Worm (Caenorhabditis elegans) whole organism, L4 larva: ENCODE measurements around the gene let-716.

Source experiments
- D1046.2 ChIP-seq: fragments of 200-800 bp; sonication (Bioruptor generic); IDR thresholded peaks from 2 replicates; pipeline ENCODE4 v1.3.6; 2022; ENCODE audit warnings: missing genetic modification characterization, missing compliant biosample characterization
- F10B5.3 ChIP-seq: sonication (generic microtip); optimal IDR thresholded peaks from 2 replicates; lab custom pipeline; 2016; ENCODE audit warnings: mild to moderate bottlenecking, missing genetic modification characterization, missing compliant biosample characterization
- F44E2.7 ChIP-seq: fragments of 200-800 bp; sonication (Bioruptor generic); IDR thresholded peaks from 2 replicates; pipeline ENCODE4 v2.1.2; 2022; ENCODE audit warnings: missing genetic modification characterization, missing compliant biosample characterization
- T20F7.1 ChIP-seq: fragments of 200-800 bp; sonication (Bioruptor generic); optimal IDR thresholded peaks from 2 replicates; lab custom pipeline; 2018; ENCODE audit warnings: mild to moderate bottlenecking, missing genetic modification characterization, missing compliant biosample characterization
- T26A8.4 ChIP-seq: fragments of 200-800 bp; sonication (Bioruptor generic); IDR thresholded peaks from 2 replicates; pipeline ENCODE4 v1.3.6; 2022; ENCODE audit warnings: missing genetic modification characterization, missing compliant biosample characterization
- Y48G9A.11 ChIP-seq: fragments of 200-800 bp; sonication (Bioruptor generic); IDR thresholded peaks from 2 replicates; pipeline ENCODE4 v1.3.6; 2022; ENCODE audit warnings: missing genetic modification reagents, missing genetic modification characterization, missing compliant biosample characterization
- ZK337.2 ChIP-seq: fragments of 200-800 bp; sonication (Bioruptor generic); IDR thresholded peaks from 2 replicates; pipeline ENCODE4 v1.3.6; 2022; ENCODE audit warnings: missing genetic modification reagents, missing genetic modification characterization, missing compliant biosample characterization
- aha-1 ChIP-seq: fragments of 150-350 bp; peaks from one replicate; lab custom pipeline; 2014; ENCODE audit warnings: missing biosample characterization, missing genetic modification characterization
- ceh-32 ChIP-seq: sonication (generic microtip); optimal IDR thresholded peaks from 2 replicates; lab custom pipeline; 2016; ENCODE audit warnings: mild to moderate bottlenecking, missing genetic modification characterization, missing compliant biosample characterization; ENCODE audit not compliant: poor library complexity
- ceh-44 ChIP-seq: fragments of 200-800 bp; sonication (Bioruptor generic); IDR thresholded peaks from 2 replicates; pipeline ENCODE4 v1.3.6; 2022; ENCODE audit warnings: missing genetic modification reagents, missing genetic modification characterization, missing compliant biosample characterization
- ceh-62 ChIP-seq: sonication (generic microtip); optimal IDR thresholded peaks from 2 replicates; lab custom pipeline; 2017; ENCODE audit warnings: missing biosample characterization, missing genetic modification characterization
- ctbp-1 ChIP-seq: fragments of 200-800 bp; sonication (Bioruptor generic); IDR thresholded peaks from 2 replicates; pipeline ENCODE4 v1.3.6; 2022; ENCODE audit warnings: missing genetic modification reagents, missing genetic modification characterization, missing compliant biosample characterization
- daf-16 ChIP-seq, 3 experiments: sonication (generic microtip); optimal IDR thresholded peaks; 2 replicates each; lab custom pipeline; 2016 to 2017; ENCODE audit warnings: missing genetic modification characterization in 3 of 3, missing genetic modification reagents in 3 of 3, mild to moderate bottlenecking in 2 of 3, missing compliant biosample characterization in 2 of 3, missing biosample characterization in 1 of 3, moderate library complexity in 1 of 3
- dmd-8 ChIP-seq: fragments of 200-800 bp; sonication (Bioruptor generic); IDR thresholded peaks from 2 replicates; pipeline ENCODE4 v1.3.6; 2022; ENCODE audit warnings: missing genetic modification characterization, missing compliant biosample characterization
- egl-43 ChIP-seq: fragments of 200-800 bp; sonication (Bioruptor generic); IDR thresholded peaks from 2 replicates; pipeline ENCODE4 v1.3.6; 2022; ENCODE audit warnings: missing genetic modification reagents, missing genetic modification characterization, missing compliant biosample characterization
- fkh-10 ChIP-seq: fragments of 150-350 bp; optimal IDR thresholded peaks from 2 replicates; lab custom pipeline; 2014; ENCODE audit warnings: missing biosample characterization, missing genetic modification reagents, missing genetic modification characterization
- fos-1 ChIP-seq: fragments of 150-350 bp; optimal IDR thresholded peaks from 2 replicates; lab custom pipeline; 2014; ENCODE audit warnings: missing biosample characterization, missing genetic modification characterization
- hif-1 ChIP-seq, 2 experiments: sonication (generic microtip); optimal IDR thresholded peaks; 2 replicates each; lab custom pipeline; 2016 to 2017; ENCODE audit warnings: missing compliant biosample characterization in 2 of 2, missing genetic modification characterization in 2 of 2, missing genetic modification reagents in 2 of 2, missing genotype in 2 of 2, mild to moderate bottlenecking in 1 of 2
- jun-1 ChIP-seq: fragments of 150-350 bp; optimal IDR thresholded peaks from 2 replicates; lab custom pipeline; 2014; ENCODE audit warnings: missing biosample characterization, missing genetic modification reagents, missing genetic modification characterization
- lim-7 ChIP-seq: fragments of 200-800 bp; sonication (Bioruptor generic); IDR thresholded peaks from 2 replicates; pipeline ENCODE4 v1.3.6; 2022; ENCODE audit warnings: missing genetic modification characterization, missing compliant biosample characterization
- lin-1 ChIP-seq: fragments of 200-800 bp; sonication (Bioruptor generic); IDR thresholded peaks from 2 replicates; pipeline ENCODE4 v1.3.6; 2022; ENCODE audit warnings: missing genetic modification reagents, missing genetic modification characterization, missing compliant biosample characterization
- lin-15B ChIP-seq: fragments of 150-350 bp; sonication (generic microtip); optimal IDR thresholded peaks from 3 replicates; lab custom pipeline; 2014; ENCODE audit warnings: missing biosample characterization, missing genetic modification characterization
- lin-38 ChIP-seq: fragments of 200-800 bp; sonication (Bioruptor generic); IDR thresholded peaks from 2 replicates; pipeline ENCODE4 v1.3.6; 2022; ENCODE audit warnings: missing genetic modification reagents, missing genetic modification characterization, missing compliant biosample characterization
- lsy-2 ChIP-seq, 2 experiments: fragments of 150-350 bp in 1 of 2; sonication (generic microtip) in 1 of 2; optimal IDR thresholded peaks; 2 replicates each; lab custom pipeline; 2014 to 2017; ENCODE audit warnings: missing biosample characterization in 2 of 2, missing genetic modification characterization in 2 of 2
- mdl-1 ChIP-seq, 2 experiments: fragments of 150-350 bp in 1 of 2; sonication (generic microtip) in 1 of 2; optimal IDR thresholded peaks; 2 replicates each; lab custom pipeline; 2014 to 2017; ENCODE audit warnings: missing biosample characterization in 2 of 2, missing genetic modification characterization in 2 of 2
- mep-1 ChIP-seq: fragments of 150-350 bp; sonication (generic microtip); optimal IDR thresholded peaks from 3 replicates; lab custom pipeline; 2014; ENCODE audit warnings: missing biosample characterization, missing genetic modification characterization
- mes-2 ChIP-seq: sonication (generic microtip); optimal IDR thresholded peaks from 2 replicates; lab custom pipeline; 2016; ENCODE audit warnings: missing genotype, mild to moderate bottlenecking, missing genetic modification characterization, missing compliant biosample characterization; ENCODE audit not compliant: poor library complexity, severe bottlenecking
- nhr-102 ChIP-seq: sonication (generic microtip); optimal IDR thresholded peaks from 2 replicates; lab custom pipeline; 2016; ENCODE audit warnings: mild to moderate bottlenecking, missing genetic modification characterization, moderate library complexity, missing compliant biosample characterization
- nhr-11 ChIP-seq: fragments of 150-350 bp; optimal IDR thresholded peaks from 2 replicates; lab custom pipeline; 2014; ENCODE audit warnings: missing biosample characterization, missing genetic modification characterization
- nhr-111 ChIP-seq: fragments of 200-800 bp; sonication (Bioruptor generic); optimal IDR thresholded peaks from 2 replicates; lab custom pipeline; 2018; ENCODE audit warnings: mild to moderate bottlenecking, missing genetic modification characterization, missing compliant biosample characterization
- nhr-237 ChIP-seq: sonication (generic microtip); optimal IDR thresholded peaks from 2 replicates; lab custom pipeline; 2017; ENCODE audit warnings: missing biosample characterization, missing genetic modification characterization
- nhr-48 ChIP-seq: sonication (generic microtip); optimal IDR thresholded peaks from 2 replicates; lab custom pipeline; 2016; ENCODE audit warnings: mild to moderate bottlenecking, missing genetic modification characterization, missing compliant biosample characterization
- nhr-6 ChIP-seq: fragments of 150-350 bp; optimal IDR thresholded peaks from 2 replicates; lab custom pipeline; 2014; ENCODE audit warnings: missing biosample characterization, missing genetic modification characterization
- php-3 ChIP-seq: fragments of 200-800 bp; sonication (Bioruptor generic); IDR thresholded peaks from 2 replicates; pipeline ENCODE4 v1.3.6; 2022; ENCODE audit warnings: missing genetic modification reagents, missing genetic modification characterization, missing compliant biosample characterization
- pqm-1 ChIP-seq: sonication (generic microtip); optimal IDR thresholded peaks from 2 replicates; lab custom pipeline; 2017; ENCODE audit warnings: missing biosample characterization, missing genetic modification characterization
- snpc-1.2 ChIP-seq: fragments of 200-800 bp; sonication (Bioruptor generic); IDR thresholded peaks from 2 replicates; pipeline ENCODE4 v1.3.6; 2022; ENCODE audit warnings: missing genetic modification reagents, missing genetic modification characterization, missing compliant biosample characterization
- spr-1 ChIP-seq: sonication (generic microtip); optimal IDR thresholded peaks from 2 replicates; lab custom pipeline; 2016; ENCODE audit warnings: mild to moderate bottlenecking, missing genetic modification characterization, missing compliant biosample characterization
- spr-3 ChIP-seq: fragments of 200-800 bp; sonication (Bioruptor generic); optimal IDR thresholded peaks from 2 replicates; lab custom pipeline; 2018; ENCODE audit warnings: mild to moderate bottlenecking, missing genetic modification characterization, missing compliant biosample characterization
- tag-97 ChIP-seq: fragments of 200-800 bp; sonication (Bioruptor generic); IDR thresholded peaks from 2 replicates; pipeline ENCODE4 v1.3.6; 2022; ENCODE audit warnings: missing genetic modification characterization, missing compliant biosample characterization
- tra-1 ChIP-seq: fragments of 200-800 bp; sonication (Bioruptor generic); IDR thresholded peaks from 2 replicates; pipeline ENCODE4 v1.3.6; 2022; ENCODE audit warnings: missing genetic modification reagents, missing genetic modification characterization, missing compliant biosample characterization
- unc-130 ChIP-seq: sonication (generic microtip); optimal IDR thresholded peaks from 2 replicates; lab custom pipeline; 2016; ENCODE audit warnings: missing genetic modification reagents, missing genetic modification characterization, missing compliant biosample characterization
- unc-62 ChIP-seq, 3 experiments: fragments of 150-350 bp in 1 of 3; sonication (generic microtip); optimal IDR thresholded peaks in 2 of 3; peaks in 1 of 3; 1 replicate in 1 of 3; 2 replicates in 2 of 3; lab custom pipeline; 2014 to 2017; ENCODE audit warnings: missing biosample characterization in 3 of 3, missing genetic modification characterization in 3 of 3, missing genetic modification reagents in 3 of 3, missing genotype in 1 of 3
- ztf-11 ChIP-seq: fragments of 150-350 bp; optimal IDR thresholded peaks from 2 replicates; lab custom pipeline; 2014; ENCODE audit warnings: missing biosample characterization, missing genetic modification characterization

Gene let-716

DNA sequence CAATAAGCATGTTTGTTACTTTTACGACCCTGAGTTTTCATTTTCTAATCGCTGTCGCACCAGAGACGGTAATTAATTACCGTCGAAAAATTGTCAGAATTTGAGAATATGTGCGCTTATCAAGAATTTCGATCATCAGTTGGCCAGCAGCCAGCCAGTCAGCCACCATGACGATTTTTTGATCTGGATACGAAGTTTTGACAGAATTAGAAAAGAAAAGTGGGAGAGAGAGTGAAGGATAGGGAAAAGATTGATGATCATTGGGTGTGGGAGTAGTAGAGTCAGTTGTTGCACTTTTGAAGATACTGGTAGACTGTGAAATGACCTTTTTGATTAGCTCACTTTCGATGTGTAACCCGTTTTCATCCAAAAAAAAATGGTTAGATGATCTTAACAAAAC, 19.0 kb upstream of the let-716 start (continued):
- TF ChIP-seq ceh-32 (tag; lab: Kevin White, UChicago) = no peak
- no peak for TF ChIP-seq F10B5.3 (tag; lab: Kevin White, UChicago)
- TF ChIP-seq nhr-102 = no peak
- no peak for TF ChIP-seq fkh-10 (GFP tag; lab: Kevin White, UChicago)
- TF ChIP-seq php-3 (GFP tag; lab: Robert Waterston, UW) = no peak
- TF ChIP-seq lin-38 = peak; percentile 33; the same call in 1 of the 2 replicates
- no peak for TF ChIP-seq lin-15B (tag; lab: Kevin White, UChicago)
- TF ChIP-seq nhr-48 (tag; lab: Kevin White, UChicago) = no peak
- TF ChIP-seq mdl-1 (tag; optimal IDR thresholded peaks at IDR 0.05; lab: Kevin White, UChicago) = peak in 1 of 2 experiments; percentile 18
- TF ChIP-seq nhr-6 = no peak
- no peak for TF ChIP-seq ztf-11 (tag; lab: Kevin White, UChicago)
- no peak for TF ChIP-seq hif-1 (tag; optimal IDR thresholded peaks at IDR 0.05; lab: Kevin White, UChicago)
- no peak for TF ChIP-seq tra-1 (GFP tag; lab: Robert Waterston, UW)
- no peak for TF ChIP-seq ctbp-1 (GFP tag; lab: Robert Waterston, UW)
- TF ChIP-seq D1046.2 (GFP tag; lab: Robert Waterston, UW) = no peak
- TF ChIP-seq nhr-111 = no peak
- TF ChIP-seq T20F7.1 (GFP tag; lab: Kevin White, UChicago) = no peak
- no peak for TF ChIP-seq mes-2 (tag; lab: Kevin White, UChicago)
- TF ChIP-seq pqm-1 (tag; lab: Kevin White, UChicago) = no peak
- no peak for TF ChIP-seq Y48G9A.11 (GFP tag; lab: Robert Waterston, UW)
- no peak for TF ChIP-seq nhr-237
- no peak for TF ChIP-seq jun-1
- no peak for TF ChIP-seq dmd-8 (GFP tag; lab: Robert Waterston, UW)
- TF ChIP-seq T26A8.4 (GFP tag; lab: Robert Waterston, UW) = no peak
- TF ChIP-seq tag-97 (GFP tag; lab: Robert Waterston, UW) = no peak

DNA sequence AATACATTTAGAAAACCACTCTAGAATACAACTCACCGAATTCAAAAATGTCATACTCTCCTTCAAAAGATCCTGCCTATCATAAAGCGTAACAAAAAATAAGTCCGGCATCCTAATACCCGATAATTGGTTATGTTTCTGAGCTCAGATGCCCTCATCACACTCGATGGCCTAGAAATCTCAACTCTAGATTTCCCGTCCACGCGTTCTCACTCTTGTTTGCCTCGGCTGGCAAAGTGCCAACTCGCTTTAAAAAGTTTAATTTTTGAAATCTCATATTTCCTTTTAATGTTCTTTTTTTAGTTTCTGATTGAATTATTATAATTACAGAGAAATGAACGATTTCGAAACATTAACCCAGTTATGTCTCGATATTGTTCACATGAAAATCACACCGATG, 15.6 kb upstream of the let-716 start, which contains the start of the genes C56G2.15 and thoc-2:
C56G2.15 (minus strand) TSS at position 188 of the 400 bp plus-strand sequence.
thoc-2 (plus strand) TSS at position 331 of the 400 bp plus-strand sequence.
- TF ChIP-seq daf-16 (GFP tag; optimal IDR thresholded peaks at IDR 0.05; lab: Kevin White, UChicago) = no peak
- TF ChIP-seq daf-16 (tag; optimal IDR thresholded peaks at IDR 0.05; lab: Kevin White, UChicago) = peak; percentile 8
- TF ChIP-seq hif-1 (tag; optimal IDR thresholded peaks at IDR 0.05; lab: Kevin White, UChicago) = peak in 1 of 2 experiments; percentile 7
- peak in 1 of 2 experiments; percentile 68 for TF ChIP-seq lsy-2 (tag; optimal IDR thresholded peaks at IDR 0.05; lab: Kevin White, UChicago)
- no peak for TF ChIP-seq fos-1
- TF ChIP-seq mes-2 (tag; lab: Kevin White, UChicago) = peak; percentile 75
- TF ChIP-seq ceh-44 = no peak
- no peak for TF ChIP-seq F44E2.7 (GFP tag; lab: Robert Waterston, UW)
- peak; percentile 33 for TF ChIP-seq mep-1 (tag; lab: Kevin White, UChicago)

- no peak for TF ChIP-seq spr-3 (GFP tag; lab: Kevin White, UChicago)
- TF ChIP-seq unc-62 (GFP tag; optimal IDR thresholded peaks at IDR 0.05 in 1 of 2; lab: Kevin White, UChicago) = peak in 1 of 2 experiments; percentile 97
- no peak for TF ChIP-seq unc-62 (tag; optimal IDR thresholded peaks at IDR 0.05; lab: Kevin White, UChicago)
Measured at ce11 chrIII:6368524-6368923, 14.8 kb upstream of the let-716 start.

ce11 chrIII:6373850-6374474, 9.4 kb upstream of the let-716 start:
- TF ChIP-seq ZK337.2 (GFP tag; lab: Robert Waterston, UW) (no peak), hif-1 (tag; optimal IDR thresholded peaks at IDR 0.05; lab: Kevin White, UChicago) (no peak), aha-1 (tag; lab: Kevin White, UChicago) (peak; percentile 5), tra-1 (GFP tag; lab: Robert Waterston, UW) (peak; percentile 51; the same call in 1 of the 2 replicates), lin-1 (GFP tag; lab: Robert Waterston, UW) (no peak), egl-43 (GFP tag; lab: Robert Waterston, UW) (0 out of 2 replicates have a peak, but pooled peaks have one; percentile 56), nhr-102 (no peak), snpc-1.2 (GFP tag; lab: Robert Waterston, UW) (peak; percentile 36), mep-1 (tag; lab: Kevin White, UChicago) (peak; percentile 33), unc-130 (peak; percentile 61), mes-2 (tag; lab: Kevin White, UChicago) (peak; percentile 28), lin-15B (tag; lab: Kevin White, UChicago) (no peak), fos-1 (peak; percentile 21), lim-7 (GFP tag; lab: Robert Waterston, UW) (peak; percentile 3; the same call in 1 of the 2 replicates), lin-38 (peak; percentile 71), nhr-11 (tag; lab: Kevin White, UChicago) (no peak), lsy-2 (tag; optimal IDR thresholded peaks at IDR 0.05; lab: Kevin White, UChicago) (peak in 1 of 2 experiments; percentile 7), spr-1 (peak; percentile 13), ceh-62 (tag; lab: Kevin White, UChicago) (no peak)
